Fruit fly (Drosophila melanogaster) whole organism, embryonic: ENCODE data around the gene CG32087.
A peak's percentile ranks its signal among the peaks of the same experiment; 100 is the strongest.

Source experiments
- Asciz ChIP-seq: fragments of 200-800 bp; sonication (Bioruptor generic); optimal IDR thresholded peaks from 2 replicates; lab custom pipeline; 2017; ENCODE audit warnings: missing biosample characterization, mild to moderate bottlenecking, missing genetic modification characterization, missing genetic modification reagents
- B-H2 ChIP-seq: fragments of 200-800 bp; sonication (Bioruptor generic); optimal IDR thresholded peaks from 2 replicates; lab custom pipeline; 2018; ENCODE audit warnings: missing biosample characterization, mild to moderate bottlenecking, missing genetic modification characterization
- CG10431 ChIP-seq: fragments of 200-800 bp; sonication (Bioruptor generic); optimal IDR thresholded peaks from 3 replicates; lab custom pipeline; 2018; ENCODE audit warnings: missing biosample characterization, mild to moderate bottlenecking, missing genetic modification characterization
- CG10979 ChIP-seq: fragments of 200-800 bp; sonication (Bioruptor generic); optimal IDR thresholded peaks from 2 replicates; lab custom pipeline; 2018; ENCODE audit warnings: missing biosample characterization, mild to moderate bottlenecking, missing genetic modification characterization, moderate library complexity
- CG12155 ChIP-seq: fragments of 200-800 bp; sonication (Bioruptor generic); optimal IDR thresholded peaks from 3 replicates; lab custom pipeline; 2016; ENCODE audit warnings: missing biosample characterization, missing genetic modification characterization
- CG12769 ChIP-seq: fragments of 200-800 bp; sonication (Bioruptor generic); optimal IDR thresholded peaks from 2 replicates; lab custom pipeline; 2019; ENCODE audit warnings: missing biosample characterization, mild to moderate bottlenecking, missing genetic modification characterization, moderate library complexity
- CG14710 ChIP-seq: fragments of 200-800 bp; sonication (Bioruptor generic); optimal IDR thresholded peaks from 3 replicates; lab custom pipeline; 2019; ENCODE audit warnings: missing biosample characterization, mild to moderate bottlenecking, missing genetic modification characterization, moderate library complexity
- CG15479 ChIP-seq: fragments of 200-800 bp; sonication (Bioruptor generic); optimal IDR thresholded peaks from 3 replicates; lab custom pipeline; 2019; ENCODE audit warnings: missing biosample characterization, mild to moderate bottlenecking, missing genetic modification characterization, moderate library complexity
- CG1603 ChIP-seq: fragments of 200-800 bp; sonication (Bioruptor generic); optimal IDR thresholded peaks from 2 replicates; lab custom pipeline; 2019; ENCODE audit warnings: missing biosample characterization, mild to moderate bottlenecking, missing genetic modification characterization, moderate library complexity
- CG18764 ChIP-seq: fragments of 200-800 bp; sonication (Bioruptor generic); optimal IDR thresholded peaks from 3 replicates; lab custom pipeline; 2016; ENCODE audit warnings: missing biosample characterization, missing genetic modification characterization
- CG2202 ChIP-seq: fragments of 200-800 bp; sonication (Bioruptor generic); optimal IDR thresholded peaks from 2 replicates; lab custom pipeline; 2018; ENCODE audit warnings: missing biosample characterization, mild to moderate bottlenecking, missing genetic modification characterization
- CG31441 ChIP-seq: fragments of 200-800 bp; sonication (Bioruptor generic); IDR thresholded peaks from 2 replicates; pipeline ENCODE4 v1.3.6; 2022; ENCODE audit warnings: missing biosample characterization, missing genetic modification characterization
- CG3163 ChIP-seq: fragments of 200-800 bp; sonication (Bioruptor generic); optimal IDR thresholded peaks from 3 replicates; lab custom pipeline; 2016; ENCODE audit warnings: missing biosample characterization, missing genetic modification characterization
- CG33213 ChIP-seq: fragments of 200-800 bp; sonication (Bioruptor generic); optimal IDR thresholded peaks from 3 replicates; lab custom pipeline; 2016; ENCODE audit warnings: missing biosample characterization, missing genetic modification characterization
- CG4360 ChIP-seq: fragments of 200-800 bp; sonication (Bioruptor generic); IDR thresholded peaks from 2 replicates; pipeline ENCODE4 v1.3.6; 2022; ENCODE audit warnings: missing biosample characterization, missing genetic modification characterization
- CG4617 ChIP-seq: fragments of 200-800 bp; sonication (Bioruptor generic); optimal IDR thresholded peaks from 3 replicates; lab custom pipeline; 2016; ENCODE audit warnings: missing biosample characterization, missing genetic modification characterization, borderline replicate concordance
- CG5245 ChIP-seq: fragments of 200-800 bp; sonication (Bioruptor generic); optimal IDR thresholded peaks from 3 replicates; lab custom pipeline; 2016; ENCODE audit warnings: missing biosample characterization, missing genetic modification characterization
- CG6175 ChIP-seq: fragments of 200-800 bp; sonication (Bioruptor generic); IDR thresholded peaks from 3 replicates; pipeline ENCODE4 v1.3.6; 2022; ENCODE audit warnings: missing biosample characterization, missing genetic modification characterization
- CG6272 ChIP-seq: fragments of 200-800 bp; sonication (Bioruptor generic); IDR thresholded peaks from 2 replicates; pipeline ENCODE4 v1.3.6; 2022; ENCODE audit warnings: missing biosample characterization, missing genetic modification characterization
- CG8944 ChIP-seq: fragments of 200-800 bp; sonication (Bioruptor generic); optimal IDR thresholded peaks from 3 replicates; lab custom pipeline; 2016; ENCODE audit warnings: missing biosample characterization, missing genetic modification characterization
- Chrac-16 ChIP-seq: fragments of 200-800 bp; sonication (Bioruptor generic); optimal IDR thresholded peaks from 3 replicates; lab custom pipeline; 2016; ENCODE audit warnings: missing biosample characterization, missing genetic modification characterization
- Dek ChIP-seq: fragments of 200-800 bp; sonication (Bioruptor generic); optimal IDR thresholded peaks from 3 replicates; lab custom pipeline; 2019; ENCODE audit warnings: missing biosample characterization, mild to moderate bottlenecking, missing genetic modification characterization, moderate library complexity
- Gsc ChIP-seq: fragments of 200-800 bp; sonication (Bioruptor generic); IDR thresholded peaks from 2 replicates; pipeline ENCODE4 v1.3.6; 2022; ENCODE audit warnings: missing biosample characterization, missing genetic modification characterization
- Hey ChIP-seq: fragments of 200-800 bp; sonication (Bioruptor generic); optimal IDR thresholded peaks from 3 replicates; lab custom pipeline; 2018; ENCODE audit warnings: missing biosample characterization, mild to moderate bottlenecking, missing genetic modification characterization
- Hmx ChIP-seq: fragments of 200-800 bp; sonication (Bioruptor generic); optimal IDR thresholded peaks from 2 replicates; lab custom pipeline; 2016; ENCODE audit warnings: missing biosample characterization, missing genetic modification characterization
- Hr39 ChIP-seq: fragments of >200 bp; optimal IDR thresholded peaks from 2 replicates; lab custom pipeline; 2017
- Hr51 ChIP-seq, 2 experiments: fragments of 200-800 bp; sonication (Bioruptor generic); optimal IDR thresholded peaks; 2 replicates in 1 of 2; 3 replicates in 1 of 2; lab custom pipeline; 2016 to 2018; ENCODE audit warnings: missing biosample characterization in 2 of 2, missing genetic modification characterization in 2 of 2, mild to moderate bottlenecking in 1 of 2, moderate library complexity in 1 of 2
- Meics ChIP-seq: fragments of 200-800 bp; sonication (Bioruptor generic); optimal IDR thresholded peaks from 2 replicates; lab custom pipeline; 2017; ENCODE audit warnings: missing biosample characterization, mild to moderate bottlenecking, missing genetic modification characterization
- Scr ChIP-seq: fragments of 200-800 bp; sonication (Bioruptor generic); IDR thresholded peaks from 2 replicates; pipeline ENCODE4 v1.3.6; 2022; ENCODE audit warnings: missing biosample characterization, missing genetic modification characterization; ENCODE audit not compliant: partially characterized antibody
- Trl ChIP-seq, 3 experiments: fragments of >200 bp in 2 of 3; fragments of 200-800 bp in 1 of 3; sonication (Bioruptor generic) in 1 of 3; optimal IDR thresholded peaks; 2 replicates in 1 of 3; 3 replicates in 2 of 3; lab custom pipeline; 2016 to 2017; ENCODE audit warnings: missing biosample characterization in 1 of 3, missing genetic modification characterization in 1 of 3
- Usf ChIP-seq: fragments of 200-800 bp; sonication (Bioruptor generic); optimal IDR thresholded peaks from 2 replicates; lab custom pipeline; 2017; ENCODE audit warnings: missing genotype, missing biosample characterization, missing genetic modification characterization
- cas ChIP-seq: fragments of 200-800 bp; sonication (Bioruptor generic); IDR thresholded peaks from 2 replicates; pipeline ENCODE4 v1.3.6; 2022; ENCODE audit warnings: missing biosample characterization, missing genetic modification characterization
- chm ChIP-seq: fragments of 200-800 bp; sonication (Bioruptor generic); IDR thresholded peaks from 2 replicates; pipeline ENCODE4 v1.3.6; 2022; ENCODE audit warnings: missing biosample characterization, missing genetic modification characterization
- dm ChIP-seq: fragments of 200-800 bp; sonication (Bioruptor generic); optimal IDR thresholded peaks from 3 replicates; lab custom pipeline; 2016; ENCODE audit warnings: missing biosample characterization, missing genetic modification characterization
- ewg ChIP-seq: fragments of 200-800 bp; sonication (Bioruptor generic); optimal IDR thresholded peaks from 3 replicates; lab custom pipeline; 2017; ENCODE audit warnings: mild to moderate bottlenecking, missing biosample characterization, missing genetic modification reagents, missing genetic modification characterization
- gce ChIP-seq: fragments of 200-800 bp; sonication (Bioruptor generic); IDR thresholded peaks from 3 replicates; pipeline ENCODE4 v1.3.6; 2022; ENCODE audit warnings: missing biosample characterization, missing genetic modification characterization
- gsb ChIP-seq: fragments of 200-800 bp; sonication (Bioruptor generic); IDR thresholded peaks from 2 replicates; pipeline ENCODE4 v1.3.6; 2022; ENCODE audit warnings: missing biosample characterization, missing genetic modification characterization
- maf-S ChIP-seq: fragments of 200-800 bp; sonication (Bioruptor generic); optimal IDR thresholded peaks from 2 replicates; lab custom pipeline; 2016; ENCODE audit warnings: missing biosample characterization, missing genetic modification characterization
- mld ChIP-seq: fragments of 200-800 bp; sonication (Bioruptor generic); IDR thresholded peaks from 3 replicates; pipeline ENCODE4 v1.3.6; 2022; ENCODE audit warnings: missing biosample characterization, missing genetic modification characterization; ENCODE audit not compliant: partially characterized antibody
- nerfin-1 ChIP-seq: fragments of 200-800 bp; sonication (Bioruptor generic); optimal IDR thresholded peaks from 3 replicates; lab custom pipeline; 2019; ENCODE audit warnings: missing biosample characterization, mild to moderate bottlenecking, missing genetic modification characterization, moderate library complexity
- sens ChIP-seq: fragments of 200-800 bp; sonication (Bioruptor generic); peaks from one replicate; lab custom pipeline; 2016; ENCODE audit warnings: missing biosample characterization, missing genetic modification characterization
- stwl ChIP-seq: fragments of 200-800 bp; sonication (Bioruptor generic); optimal IDR thresholded peaks from 3 replicates; lab custom pipeline; 2018; ENCODE audit warnings: missing biosample characterization, mild to moderate bottlenecking, missing genetic modification characterization, moderate library complexity
- tll ChIP-seq, 2 experiments: fragments of 200-800 bp in 1 of 2; fragments of >200 bp in 1 of 2; sonication (Bioruptor generic) in 1 of 2; optimal IDR thresholded peaks; 2 replicates each; lab custom pipeline; 2017 to 2019; ENCODE audit warnings: missing biosample characterization in 2 of 2, missing genetic modification characterization in 2 of 2, mild to moderate bottlenecking in 1 of 2, moderate library complexity in 1 of 2
- toy ChIP-seq: fragments of 200-800 bp; sonication (Bioruptor generic); IDR thresholded peaks from 2 replicates; pipeline ENCODE4 v1.3.6; 2022; ENCODE audit warnings: missing biosample characterization, missing genetic modification characterization
- wek ChIP-seq: fragments of 200-800 bp; sonication (Bioruptor generic); optimal IDR thresholded peaks from 3 replicates; lab custom pipeline; 2018; ENCODE audit warnings: missing biosample characterization, mild to moderate bottlenecking, missing genetic modification characterization, moderate library complexity
- zfh2 ChIP-seq: fragments of 200-800 bp; sonication (Bioruptor generic); optimal IDR thresholded peaks from 2 replicates; lab custom pipeline; 2016; ENCODE audit warnings: missing biosample characterization, missing genetic modification characterization

CG32087 gene

DNA sequence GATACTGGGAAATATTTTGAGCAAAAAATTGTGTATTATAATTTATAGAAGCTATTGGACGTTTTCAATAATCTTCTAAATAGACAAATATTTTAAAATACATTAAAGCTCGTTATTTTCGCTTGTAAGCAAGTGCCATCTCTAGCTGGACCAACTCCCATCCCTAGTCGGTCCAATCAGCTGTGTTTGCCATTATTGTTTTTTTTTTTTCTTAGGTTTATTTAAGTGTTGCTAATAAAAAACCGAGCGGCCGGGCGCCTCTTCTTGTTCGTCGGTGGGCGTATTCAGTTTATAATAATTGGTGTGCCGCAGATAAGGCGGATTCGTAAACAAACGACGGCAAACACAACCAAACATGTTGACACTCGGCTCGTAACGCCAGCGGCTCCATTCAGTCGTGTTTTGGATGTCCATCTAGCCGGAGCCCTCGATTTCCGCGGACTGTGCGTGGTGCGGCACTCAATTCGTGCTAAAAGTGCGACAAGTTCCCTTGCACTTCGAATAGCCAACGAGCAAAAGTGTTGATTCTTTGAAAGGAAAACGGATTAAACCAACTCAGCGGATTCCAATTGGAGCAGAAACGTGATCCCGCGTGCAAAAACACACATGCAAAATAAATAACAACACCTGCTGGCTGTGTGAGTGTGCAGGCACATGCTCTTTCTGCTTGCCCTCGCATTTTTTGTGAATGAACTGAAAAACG lies 48.0 kb upstream of the CG32087 start, which contains the start of gene Sugb (continued):
- TF ChIP-seq Hey (tag; lab: Kevin White, UChicago) (peak; percentile 48), stwl (tag; lab: Kevin White, UChicago) (no peak), toy (no peak), Usf (GFP tag; lab: Kevin White, UChicago) (no peak), nerfin-1 (no peak), wek (GFP tag; lab: Kevin White, UChicago) (peak; percentile 44), CG8944 (GFP tag; lab: Kevin White, UChicago) (peak; percentile 36), CG1603 (tag; lab: Kevin White, UChicago) (no peak), Scr (GFP tag; lab: Robert Waterston, UW) (peak; percentile 76), zfh2 (peak; percentile 76), Dek (tag; lab: Kevin White, UChicago) (peak; percentile 57), CG14710 (tag; lab: Kevin White, UChicago) (peak; percentile 23), cas (GFP tag; lab: Robert Waterston, UW) (no peak), gce (GFP tag; lab: Robert Waterston, UW) (no peak; the same call in 2 of the 3 replicates), B-H2 (GFP tag; lab: Kevin White, UChicago) (peak; percentile 82), CG10431 (peak; percentile 87), Trl (optimal IDR thresholded peaks at IDR 0.05; lab: Kevin White, UChicago) (no peak), Trl (GFP tag; optimal IDR thresholded peaks at IDR 0.05; lab: Kevin White, UChicago) (peak; percentile 4), Hr51 (GFP tag; optimal IDR thresholded peaks at IDR 0.05; lab: Kevin White, UChicago) (peak; percentile 52 to 57), sens (GFP tag; lab: Kevin White, UChicago) (peak; percentile 92), Hr39 (no peak), Hmx (peak; percentile 27), CG12769 (tag; lab: Kevin White, UChicago) (peak; percentile 8), gsb (GFP tag; lab: Robert Waterston, UW) (peak; percentile 17; the same call in 1 of the 2 replicates), tll (GFP tag; optimal IDR thresholded peaks at IDR 0.05; lab: Kevin White, UChicago) (no peak), CG31441 (GFP tag; lab: Robert Waterston, UW) (peak; percentile 28; the same call in 1 of the 2 replicates), ewg (GFP tag; lab: Kevin White, UChicago) (peak; percentile 21), CG6175 (GFP tag; lab: Robert Waterston, UW) (0 out of 3 replicates have a peak, but pooled peaks have one; percentile 39), dm (GFP tag; lab: Kevin White, UChicago) (peak; percentile 39), CG4617 (GFP tag; lab: Kevin White, UChicago) (peak; percentile 52), Asciz (GFP tag; lab: Kevin White, UChicago) (peak; percentile 39), CG10979 (tag; lab: Kevin White, UChicago) (peak; percentile 20), CG15479 (GFP tag; lab: Kevin White, UChicago) (no peak), CG6272 (GFP tag; lab: Robert Waterston, UW) (peak; percentile 46; the same call in 1 of the 2 replicates), CG18764 (GFP tag; lab: Kevin White, UChicago) (peak; percentile 16), maf-S (GFP tag; lab: Kevin White, UChicago) (peak; percentile 54), CG33213 (GFP tag; lab: Kevin White, UChicago) (peak; percentile 24), CG2202 (peak; percentile 9), chm (GFP tag; lab: Robert Waterston, UW) (no peak), CG3163 (peak; percentile 55), CG5245 (GFP tag; lab: Kevin White, UChicago) (peak; percentile 42), mld (GFP tag; lab: Robert Waterston, UW) (no peak), CG12155 (peak; percentile 71), Chrac-16 (peak; percentile 41), Meics (GFP tag; lab: Kevin White, UChicago) (peak; percentile 54), Gsc (GFP tag; lab: Robert Waterston, UW) (no peak), CG4360 (no peak)
